Worm (Caenorhabditis elegans) whole organism, L4 larva: Measurements from ENCODE around the gene ncs-1.

ENCODE experiments used
- D1046.2 ChIP-seq: fragments of 200-800 bp; sonication (Bioruptor generic); IDR thresholded peaks from 2 replicates; pipeline ENCODE4 v1.3.6; 2022; ENCODE audit warnings: missing genetic modification characterization, missing compliant biosample characterization
- F26F4.8 ChIP-seq: fragments of 200-800 bp; sonication (Bioruptor generic); conservative IDR thresholded peaks from 2 replicates; pipeline ENCODE4 v1.3.6; 2022; ENCODE audit warnings: missing genetic modification characterization, missing compliant biosample characterization
- F44E2.7 ChIP-seq: fragments of 200-800 bp; sonication (Bioruptor generic); IDR thresholded peaks from 2 replicates; pipeline ENCODE4 v2.1.2; 2022; ENCODE audit warnings: missing genetic modification characterization, missing compliant biosample characterization
- T20F7.1 ChIP-seq: fragments of 200-800 bp; sonication (Bioruptor generic); optimal IDR thresholded peaks from 2 replicates; lab custom pipeline; 2018; ENCODE audit warnings: mild to moderate bottlenecking, missing genetic modification characterization, missing compliant biosample characterization
- Y5F2A.4 ChIP-seq: fragments of 200-800 bp; sonication (Bioruptor generic); optimal IDR thresholded peaks from 2 replicates; lab custom pipeline; 2018; ENCODE audit warnings: mild to moderate bottlenecking, missing genetic modification characterization, missing compliant biosample characterization
- aly-2 ChIP-seq: sonication (generic microtip); optimal IDR thresholded peaks from 2 replicates; lab custom pipeline; 2018; ENCODE audit warnings: missing biosample characterization, missing genetic modification characterization
- ces-1 ChIP-seq: fragments of 150-350 bp; sonication (generic microtip); optimal IDR thresholded peaks from 4 replicates; lab custom pipeline; 2014; ENCODE audit warnings: missing biosample characterization, missing genetic modification reagents, missing genetic modification characterization
- daf-12 ChIP-seq: fragments of 150-350 bp; optimal IDR thresholded peaks from 2 replicates; lab custom pipeline; 2014; ENCODE audit warnings: missing biosample characterization, missing genetic modification reagents, missing genetic modification characterization
- daf-16 ChIP-seq, 3 experiments: sonication (generic microtip); optimal IDR thresholded peaks; 2 replicates each; lab custom pipeline; 2016 to 2017; ENCODE audit warnings: missing genetic modification characterization in 3 of 3, missing genetic modification reagents in 3 of 3, mild to moderate bottlenecking in 2 of 3, missing compliant biosample characterization in 2 of 3, missing biosample characterization in 1 of 3, moderate library complexity in 1 of 3
- daf-19 ChIP-seq: fragments of 200-800 bp; sonication (Bioruptor generic); conservative IDR thresholded peaks from 2 replicates; pipeline ENCODE4 v1.3.6; 2022; ENCODE audit warnings: missing genetic modification characterization, missing compliant biosample characterization
- dmd-6 ChIP-seq: fragments of 200-800 bp; sonication (Bioruptor generic); IDR thresholded peaks from 2 replicates; pipeline ENCODE4 v1.3.6; 2022; ENCODE audit warnings: missing genetic modification reagents, missing genetic modification characterization, missing compliant biosample characterization
- dpl-1 ChIP-seq: fragments of 150-350 bp; optimal IDR thresholded peaks from 2 replicates; lab custom pipeline; 2014; ENCODE audit warnings: missing biosample characterization, missing genetic modification reagents, missing genetic modification characterization
- egl-43 ChIP-seq: fragments of 200-800 bp; sonication (Bioruptor generic); IDR thresholded peaks from 2 replicates; pipeline ENCODE4 v1.3.6; 2022; ENCODE audit warnings: missing genetic modification reagents, missing genetic modification characterization, missing compliant biosample characterization
- fos-1 ChIP-seq: fragments of 150-350 bp; optimal IDR thresholded peaks from 2 replicates; lab custom pipeline; 2014; ENCODE audit warnings: missing biosample characterization, missing genetic modification characterization
- gei-8 ChIP-seq: fragments of 200-800 bp; sonication (Bioruptor generic); optimal IDR thresholded peaks from 2 replicates; lab custom pipeline; 2018; ENCODE audit warnings: mild to moderate bottlenecking, missing genetic modification characterization, missing compliant biosample characterization
- hmg-1.1 ChIP-seq: fragments of 200-800 bp; sonication (Bioruptor generic); IDR thresholded peaks from 2 replicates; pipeline ENCODE4 v1.3.6; 2022; ENCODE audit warnings: missing genetic modification reagents, missing genetic modification characterization, missing compliant biosample characterization
- lim-7 ChIP-seq: fragments of 200-800 bp; sonication (Bioruptor generic); IDR thresholded peaks from 2 replicates; pipeline ENCODE4 v1.3.6; 2022; ENCODE audit warnings: missing genetic modification characterization, missing compliant biosample characterization
- lin-13 ChIP-seq: fragments of 150-350 bp; optimal IDR thresholded peaks from 2 replicates; lab custom pipeline; 2014; ENCODE audit warnings: missing biosample characterization, missing genetic modification reagents, missing genetic modification characterization
- lin-15B ChIP-seq: fragments of 150-350 bp; sonication (generic microtip); optimal IDR thresholded peaks from 3 replicates; lab custom pipeline; 2014; ENCODE audit warnings: missing biosample characterization, missing genetic modification characterization
- lir-3 ChIP-seq: sonication (generic microtip); optimal IDR thresholded peaks from 2 replicates; lab custom pipeline; 2016; ENCODE audit warnings: mild to moderate bottlenecking, missing genetic modification characterization, missing compliant biosample characterization
- lsy-2 ChIP-seq, 2 experiments: fragments of 150-350 bp in 1 of 2; sonication (generic microtip) in 1 of 2; optimal IDR thresholded peaks; 2 replicates each; lab custom pipeline; 2014 to 2017; ENCODE audit warnings: missing biosample characterization in 2 of 2, missing genetic modification characterization in 2 of 2
- madf-5 ChIP-seq, 2 experiments: fragments of 200-800 bp; sonication (Bioruptor generic); IDR thresholded peaks; 2 replicates each; pipeline ENCODE4 v1.3.6; 2022; ENCODE audit warnings: missing compliant biosample characterization in 2 of 2, missing genetic modification characterization in 2 of 2
- mep-1 ChIP-seq: fragments of 150-350 bp; sonication (generic microtip); optimal IDR thresholded peaks from 3 replicates; lab custom pipeline; 2014; ENCODE audit warnings: missing biosample characterization, missing genetic modification characterization
- mes-2 ChIP-seq: sonication (generic microtip); optimal IDR thresholded peaks from 2 replicates; lab custom pipeline; 2016; ENCODE audit warnings: missing genotype, mild to moderate bottlenecking, missing genetic modification characterization, missing compliant biosample characterization; ENCODE audit not compliant: poor library complexity, severe bottlenecking
- mxl-3 ChIP-seq: fragments of 200-800 bp; sonication (Bioruptor generic); optimal IDR thresholded peaks from 2 replicates; lab custom pipeline; 2018; ENCODE audit warnings: mild to moderate bottlenecking, missing genetic modification characterization, missing compliant biosample characterization
- nhr-10 ChIP-seq: fragments of 150-350 bp; optimal IDR thresholded peaks from 2 replicates; lab custom pipeline; 2014; ENCODE audit warnings: missing biosample characterization, missing genetic modification characterization
- nhr-237 ChIP-seq: sonication (generic microtip); optimal IDR thresholded peaks from 2 replicates; lab custom pipeline; 2017; ENCODE audit warnings: missing biosample characterization, missing genetic modification characterization
- nhr-77 ChIP-seq: fragments of 150-350 bp; optimal IDR thresholded peaks from 2 replicates; lab custom pipeline; 2014; ENCODE audit warnings: missing biosample characterization, missing genetic modification characterization
- pha-4 ChIP-seq, 2 experiments: fragments of 150-350 bp in 1 of 2; fragments of 200-800 bp in 1 of 2; sonication (Bioruptor generic) in 1 of 2; IDR thresholded peaks in 1 of 2; optimal IDR thresholded peaks in 1 of 2; 2 replicates each; pipeline versions ENCODE4 v1.3.6 to Lab custom; 2014 to 2022; ENCODE audit warnings: missing genetic modification characterization in 2 of 2, missing genetic modification reagents in 2 of 2, missing biosample characterization in 1 of 2, missing compliant biosample characterization in 1 of 2
- php-3 ChIP-seq: fragments of 200-800 bp; sonication (Bioruptor generic); IDR thresholded peaks from 2 replicates; pipeline ENCODE4 v1.3.6; 2022; ENCODE audit warnings: missing genetic modification reagents, missing genetic modification characterization, missing compliant biosample characterization
- rbr-2 ChIP-seq: sonication (generic microtip); optimal IDR thresholded peaks from 2 replicates; lab custom pipeline; 2016; ENCODE audit warnings: missing genotype, missing genetic modification characterization, missing compliant biosample characterization
- set-16 ChIP-seq: fragments of 200-800 bp; sonication (Bioruptor generic); IDR thresholded peaks from 2 replicates; pipeline ENCODE4 v1.3.6; 2022; ENCODE audit warnings: missing genetic modification reagents, missing genetic modification characterization, missing compliant biosample characterization
- skn-1 ChIP-seq: fragments of 150-350 bp; optimal IDR thresholded peaks from 2 replicates; lab custom pipeline; 2014; ENCODE audit warnings: missing biosample characterization, missing genetic modification characterization
- snpc-4 ChIP-seq: fragments of 150-350 bp; optimal IDR thresholded peaks from 2 replicates; lab custom pipeline; 2014; ENCODE audit warnings: missing biosample characterization, missing genetic modification characterization
- spr-1 ChIP-seq: sonication (generic microtip); optimal IDR thresholded peaks from 2 replicates; lab custom pipeline; 2016; ENCODE audit warnings: mild to moderate bottlenecking, missing genetic modification characterization, missing compliant biosample characterization
- tra-1 ChIP-seq: fragments of 200-800 bp; sonication (Bioruptor generic); IDR thresholded peaks from 2 replicates; pipeline ENCODE4 v1.3.6; 2022; ENCODE audit warnings: missing genetic modification reagents, missing genetic modification characterization, missing compliant biosample characterization
- unc-130 ChIP-seq: sonication (generic microtip); optimal IDR thresholded peaks from 2 replicates; lab custom pipeline; 2016; ENCODE audit warnings: missing genetic modification reagents, missing genetic modification characterization, missing compliant biosample characterization
- unc-39 ChIP-seq: sonication (generic microtip); optimal IDR thresholded peaks from 2 replicates; lab custom pipeline; 2017; ENCODE audit warnings: missing biosample characterization, missing genetic modification characterization
- unc-62 ChIP-seq, 3 experiments: fragments of 150-350 bp in 1 of 3; sonication (generic microtip); optimal IDR thresholded peaks in 2 of 3; peaks in 1 of 3; 1 replicate in 1 of 3; 2 replicates in 2 of 3; lab custom pipeline; 2014 to 2017; ENCODE audit warnings: missing biosample characterization in 3 of 3, missing genetic modification characterization in 3 of 3, missing genetic modification reagents in 3 of 3, missing genotype in 1 of 3
- vab-7 ChIP-seq: fragments of 200-800 bp; sonication (Bioruptor generic); IDR thresholded peaks from 2 replicates; pipeline ENCODE4 v1.3.6; 2022; ENCODE audit warnings: missing genetic modification reagents, missing genetic modification characterization, missing compliant biosample characterization
- zfp-2 ChIP-seq: sonication (generic microtip); optimal IDR thresholded peaks from 2 replicates; lab custom pipeline; 2016; ENCODE audit warnings: mild to moderate bottlenecking, missing genetic modification characterization, missing compliant biosample characterization
- zip-11 ChIP-seq: fragments of 200-800 bp; sonication (Bioruptor generic); IDR thresholded peaks from 2 replicates; pipeline ENCODE4 v1.3.6; 2022; ENCODE audit warnings: missing genetic modification characterization, missing compliant biosample characterization
- ztf-11 ChIP-seq: fragments of 150-350 bp; optimal IDR thresholded peaks from 2 replicates; lab custom pipeline; 2014; ENCODE audit warnings: missing biosample characterization, missing genetic modification characterization
- ztf-7 ChIP-seq: fragments of 150-350 bp; optimal IDR thresholded peaks from 2 replicates; lab custom pipeline; 2014; ENCODE audit warnings: missing biosample characterization, missing genetic modification characterization

The ncs-1 gene

ce11 chrX:954499-955061 is 8.5 kb downstream of the ncs-1 start, which contains the start of gene apm-3 (continued):
- no peak for TF ChIP-seq unc-39
- no peak for TF ChIP-seq ces-1 (GFP tag; lab: Kevin White, UChicago)
- TF ChIP-seq skn-1 (tag; lab: Kevin White, UChicago) = no peak
- TF ChIP-seq fos-1 (tag; lab: Kevin White, UChicago) = no peak
- 0 out of 2 replicates have a peak, but pooled peaks have one; percentile 30 for TF ChIP-seq hmg-1.1
- TF ChIP-seq mep-1 = peak; percentile 12
- TF ChIP-seq mes-2 (tag; lab: Kevin White, UChicago) = peak; percentile 47
- TF ChIP-seq F26F4.8 (GFP tag; lab: Robert Waterston, UW) = no peak
- no peak for TF ChIP-seq spr-1 (tag; lab: Kevin White, UChicago)
- TF ChIP-seq daf-19 (GFP tag; lab: Robert Waterston, UW) = no peak
- TF ChIP-seq nhr-237 (tag; lab: Kevin White, UChicago) = no peak
- no peak for TF ChIP-seq F44E2.7 (GFP tag; lab: Robert Waterston, UW)
- TF ChIP-seq lin-15B (tag; lab: Kevin White, UChicago) = no peak
- no peak for TF ChIP-seq lim-7 (GFP tag; lab: Robert Waterston, UW)
- TF ChIP-seq, all 104 proteins: peak for 8

ce11 chrX:952557-953083 is 10.5 kb downstream of the ncs-1 start:
- TF ChIP-seq zfp-2 (no peak), ztf-7 (no peak), D1046.2 (GFP tag; lab: Robert Waterston, UW) (no peak), mxl-3 (GFP tag; lab: Kevin White, UChicago) (no peak), mep-1 (no peak), unc-62 (GFP tag; optimal IDR thresholded peaks at IDR 0.05 in 1 of 2; lab: Kevin White, UChicago) (peak in 1 of 2 experiments; percentile 92), unc-62 (tag; optimal IDR thresholded peaks at IDR 0.05; lab: Kevin White, UChicago) (no peak), rbr-2 (tag; lab: Kevin White, UChicago) (peak; percentile 29), lsy-2 (tag; optimal IDR thresholded peaks at IDR 0.05; lab: Kevin White, UChicago) (peak in 1 of 2 experiments; percentile 26), php-3 (no peak), set-16 (GFP tag; lab: Robert Waterston, UW) (no peak), unc-130 (GFP tag; lab: Kevin White, UChicago) (no peak)

ce11 chrX:950482-950881 is 12.6 kb downstream of the ncs-1 start, which contains the start of gene arr-1:
Gene arr-1, plus strand, starts transcription at chrX:950782.
- TF ChIP-seq zip-11 (no peak), lir-3 (tag; lab: Kevin White, UChicago) (no peak), T20F7.1 (GFP tag; lab: Kevin White, UChicago) (no peak), daf-12 (tag; lab: Kevin White, UChicago) (no peak), vab-7 (no peak), pha-4 (GFP tag; IDR thresholded peaks at IDR 0.05; lab: Robert Waterston, UW) (no peak), pha-4 (tag; optimal IDR thresholded peaks at IDR 0.05; lab: Kevin White, UChicago) (no peak), skn-1 (tag; lab: Kevin White, UChicago) (no peak), snpc-4 (no peak), dmd-6 (GFP tag; lab: Robert Waterston, UW) (no peak)

ce11 chrX:949466-949865 is 13.6 kb downstream of the ncs-1 start:
- TF ChIP-seq egl-43 (GFP tag; lab: Robert Waterston, UW) = peak; percentile 97
- peak; percentile 96 for TF ChIP-seq mep-1
- peak; percentile 75 for TF ChIP-seq tra-1 (GFP tag; lab: Robert Waterston, UW)
- TF ChIP-seq aly-2 = no peak
- 0 out of 4 replicates have a peak, but pooled peaks of 1 of the 2 experiments have one; percentile 9 for TF ChIP-seq madf-5 (GFP tag; IDR thresholded peaks at IDR 0.05; lab: Robert Waterston, UW)
- no peak for TF ChIP-seq ztf-11 (tag; lab: Kevin White, UChicago)
- peak; percentile 82 for TF ChIP-seq lin-13 (GFP tag; lab: Kevin White, UChicago)
- no peak for TF ChIP-seq nhr-10
- peak; percentile 51; the same call in 1 of the 2 replicates for TF ChIP-seq dmd-6 (GFP tag; lab: Robert Waterston, UW)
- peak; percentile 37; the same call in 1 of the 2 replicates for TF ChIP-seq pha-4 (GFP tag; IDR thresholded peaks at IDR 0.05; lab: Robert Waterston, UW)
- no peak for TF ChIP-seq pha-4 (tag; optimal IDR thresholded peaks at IDR 0.05; lab: Kevin White, UChicago)
- TF ChIP-seq spr-1 (tag; lab: Kevin White, UChicago) = peak; percentile 70
- peak; percentile 73 for TF ChIP-seq mes-2 (tag; lab: Kevin White, UChicago)
- TF ChIP-seq daf-16 (GFP tag; optimal IDR thresholded peaks at IDR 0.05; lab: Kevin White, UChicago) = peak in 1 of 2 experiments; percentile 74
- peak; percentile 39 for TF ChIP-seq daf-16 (tag; optimal IDR thresholded peaks at IDR 0.05; lab: Kevin White, UChicago)
- TF ChIP-seq lsy-2 (tag; optimal IDR thresholded peaks at IDR 0.05; lab: Kevin White, UChicago) = peak; percentile 81 to 88
- TF ChIP-seq nhr-77 (tag; lab: Kevin White, UChicago) = peak; percentile 74
- peak; percentile 23 for TF ChIP-seq dpl-1
- no peak for TF ChIP-seq Y5F2A.4 (GFP tag; lab: Kevin White, UChicago)
- TF ChIP-seq gei-8 = no peak
